Worm (Caenorhabditis elegans) whole organism, mixed stage, embryonic: ENCODE measurements around the gene C07B5.3.

ENCODE experiments used
- bed-3 ChIP-seq: fragments of 200-800 bp; sonication (Bioruptor generic); optimal IDR thresholded peaks from 3 replicates; lab custom pipeline; 2018; ENCODE audit warnings: mild to moderate bottlenecking, missing genetic modification characterization, moderate library complexity, missing compliant biosample characterization
- blmp-1 ChIP-seq: fragments of 150-350 bp; optimal IDR thresholded peaks from 2 replicates; lab custom pipeline; 2014; ENCODE audit warnings: missing biosample characterization, missing genetic modification characterization
- ceh-39 ChIP-seq: fragments of 150-350 bp; optimal IDR thresholded peaks from 2 replicates; lab custom pipeline; 2014; ENCODE audit warnings: missing biosample characterization, missing genetic modification characterization
- ceh-43 ChIP-seq: fragments of 200-800 bp; sonication (Bioruptor generic); optimal IDR thresholded peaks from 2 replicates; lab custom pipeline; 2018; ENCODE audit warnings: mild to moderate bottlenecking, missing genetic modification characterization, moderate library complexity, missing compliant biosample characterization
- ceh-83 ChIP-seq: fragments of 200-800 bp; sonication (Bioruptor generic); optimal IDR thresholded peaks from 2 replicates; lab custom pipeline; 2018; ENCODE audit warnings: mild to moderate bottlenecking, missing genetic modification characterization, missing compliant biosample characterization
- elt-1 ChIP-seq: sonication (generic microtip); optimal IDR thresholded peaks from 2 replicates; lab custom pipeline; 2017; ENCODE audit warnings: missing genetic modification characterization, mild to moderate bottlenecking, missing compliant biosample characterization, antibody characterized with exemption, moderate library complexity, borderline replicate concordance; ENCODE audit not compliant: insufficient read depth
- elt-3 ChIP-seq: fragments of 150-350 bp; optimal IDR thresholded peaks from 2 replicates; lab custom pipeline; 2014; ENCODE audit warnings: missing biosample characterization, missing genetic modification characterization
- hlh-1 ChIP-seq: fragments of 150-350 bp; optimal IDR thresholded peaks from 2 replicates; lab custom pipeline; 2014; ENCODE audit warnings: missing biosample characterization, missing genetic modification reagents, missing genetic modification characterization
- lin-13 ChIP-seq: fragments of 150-350 bp; optimal IDR thresholded peaks from 2 replicates; lab custom pipeline; 2014; ENCODE audit warnings: missing biosample characterization, missing genetic modification characterization
- lin-32 ChIP-seq: fragments of 200-800 bp; sonication (Bioruptor generic); optimal IDR thresholded peaks from 2 replicates; lab custom pipeline; 2018; ENCODE audit warnings: mild to moderate bottlenecking, missing genetic modification characterization, missing compliant biosample characterization
- lsy-2 ChIP-seq: fragments of 150-350 bp; optimal IDR thresholded peaks from 2 replicates; lab custom pipeline; 2014; ENCODE audit warnings: missing biosample characterization, missing genetic modification characterization
- mab-5 ChIP-seq: fragments of 150-350 bp; optimal IDR thresholded peaks from 2 replicates; lab custom pipeline; 2014; ENCODE audit warnings: missing biosample characterization, missing genetic modification characterization
- nhr-2 ChIP-seq: fragments of 150-350 bp; optimal IDR thresholded peaks from 2 replicates; lab custom pipeline; 2014; ENCODE audit warnings: missing biosample characterization, missing genetic modification characterization
- nhr-237 ChIP-seq: fragments of 150-350 bp; optimal IDR thresholded peaks from 2 replicates; lab custom pipeline; 2014; ENCODE audit warnings: missing biosample characterization, missing genetic modification characterization
- nhr-28 ChIP-seq: fragments of 150-350 bp; optimal IDR thresholded peaks from 2 replicates; lab custom pipeline; 2014; ENCODE audit warnings: missing biosample characterization, missing genetic modification characterization
- sem-2 ChIP-seq: fragments of 200-800 bp; sonication (Bioruptor generic); optimal IDR thresholded peaks from 2 replicates; lab custom pipeline; 2018; ENCODE audit warnings: mild to moderate bottlenecking, missing genetic modification characterization, missing compliant biosample characterization
- tbx-8 ChIP-seq: fragments of 200-800 bp; sonication (Bioruptor generic); optimal IDR thresholded peaks from 2 replicates; lab custom pipeline; 2018; ENCODE audit warnings: mild to moderate bottlenecking, missing genetic modification characterization, moderate library complexity, missing compliant biosample characterization
- unc-120 ChIP-seq: sonication (generic microtip); optimal IDR thresholded peaks from 2 replicates; lab custom pipeline; 2017; ENCODE audit warnings: missing genetic modification characterization, missing compliant biosample characterization; ENCODE audit not compliant: poor library complexity, severe bottlenecking
- unc-62 ChIP-seq: fragments of 150-350 bp; optimal IDR thresholded peaks from 2 replicates; lab custom pipeline; 2014; ENCODE audit warnings: missing biosample characterization, missing genetic modification reagents, missing genetic modification characterization
- ztf-11 ChIP-seq: fragments of 150-350 bp; optimal IDR thresholded peaks from 2 replicates; lab custom pipeline; 2014; ENCODE audit warnings: missing biosample characterization, missing genetic modification characterization

Gene C07B5.3

ce11 chrX:9489578-9489977 is 33.4 kb downstream of the C07B5.3 start:
- TF ChIP-seq lin-13 (tag; lab: Kevin White, UChicago): no peak
- no peak for TF ChIP-seq elt-1 (tag; lab: Kevin White, UChicago)
- TF ChIP-seq tbx-8 (GFP tag; lab: Kevin White, UChicago): no peak
- no peak for TF ChIP-seq elt-3 (tag; lab: Kevin White, UChicago)
- TF ChIP-seq ztf-11 (tag; lab: Kevin White, UChicago): no peak
- TF ChIP-seq blmp-1 (tag; lab: Kevin White, UChicago): no peak
- TF ChIP-seq unc-62 (GFP tag; lab: Kevin White, UChicago): no peak
- TF ChIP-seq lsy-2 (tag; lab: Kevin White, UChicago): no peak
- no peak for TF ChIP-seq hlh-1 (tag; lab: Kevin White, UChicago)
- no peak for TF ChIP-seq lin-32 (GFP tag; lab: Kevin White, UChicago)
- no peak for TF ChIP-seq sem-2
- TF ChIP-seq ceh-39 (tag; lab: Kevin White, UChicago): no peak
- no peak for TF ChIP-seq mab-5 (tag; lab: Kevin White, UChicago)
- TF ChIP-seq bed-3 (GFP tag; lab: Kevin White, UChicago): no peak
- no peak for TF ChIP-seq nhr-2 (tag; lab: Kevin White, UChicago)

DNA sequence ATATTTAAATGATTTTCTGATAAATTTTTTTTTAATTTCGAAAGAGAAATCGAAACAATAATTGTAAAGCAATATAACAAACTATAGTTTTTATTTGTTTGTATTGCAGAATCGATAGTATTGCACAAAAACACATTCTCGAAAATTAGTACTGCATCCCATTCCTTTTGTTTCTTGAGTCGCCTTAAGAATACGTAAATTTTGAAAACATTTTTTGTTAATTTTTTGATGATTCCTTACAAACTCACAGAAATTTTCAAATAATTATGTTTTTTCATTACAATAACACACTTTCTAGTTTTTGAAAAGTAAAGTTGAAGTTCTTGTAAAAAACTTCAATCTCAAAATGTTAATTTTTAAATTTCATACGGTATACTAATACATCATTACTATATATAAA is 36.9 kb downstream of the C07B5.3 start:
- TF ChIP-seq tbx-8 (GFP tag; lab: Kevin White, UChicago): no peak

DNA sequence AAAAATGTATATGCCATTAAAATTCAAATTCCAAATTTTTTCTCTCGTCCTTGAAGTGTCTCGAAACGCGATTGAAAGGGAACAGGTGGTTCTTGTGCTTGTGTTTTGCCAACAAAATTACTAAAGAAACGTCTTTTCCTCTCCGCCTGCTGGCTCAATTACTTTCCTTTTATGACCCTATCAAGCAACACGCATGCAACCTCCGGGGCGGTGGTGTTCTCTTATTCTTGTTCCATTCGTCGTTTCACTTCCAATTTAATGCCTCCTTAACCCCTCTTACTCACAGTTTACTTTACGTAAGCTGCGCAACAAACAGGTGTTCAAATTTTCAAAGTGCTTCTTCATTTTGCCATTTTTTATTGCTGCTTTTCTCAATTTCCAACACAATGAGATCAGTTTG is 39.3 kb downstream of the C07B5.3 start:
- no peak for TF ChIP-seq nhr-28
- TF ChIP-seq bed-3 (GFP tag; lab: Kevin White, UChicago): no peak
- TF ChIP-seq nhr-237 (tag; lab: Kevin White, UChicago): no peak
- TF ChIP-seq ceh-43 (GFP tag; lab: Kevin White, UChicago): no peak
- TF ChIP-seq ceh-83 (GFP tag; lab: Kevin White, UChicago): no peak
- TF ChIP-seq blmp-1 (tag; lab: Kevin White, UChicago): no peak
- TF ChIP-seq unc-120: no peak
- TF ChIP-seq, all 35 proteins: peak for 0

ce11 chrX:9476752-9477151 is 46.3 kb downstream of the C07B5.3 start:
- no peak for TF ChIP-seq ceh-43 (GFP tag; lab: Kevin White, UChicago)
